Worm (Caenorhabditis elegans) whole organism, L3 larva: ENCODE data around the gene R10F2.5.

Experiments
- ama-1 ChIP-seq: fragments of 150-350 bp; optimal IDR thresholded peaks from 2 replicates; lab custom pipeline; 2018
- ceh-82 ChIP-seq: fragments of 150-350 bp; optimal IDR thresholded peaks from 2 replicates; lab custom pipeline; 2014; ENCODE audit warnings: missing biosample characterization, missing genetic modification characterization
- elt-3 ChIP-seq, 3 experiments: fragments of 150-350 bp in 1 of 3; sonication (generic microtip) in 2 of 3; optimal IDR thresholded peaks; 2 replicates in 2 of 3; 4 replicates in 1 of 3; lab custom pipeline; 2014 to 2017; ENCODE audit warnings: missing biosample characterization in 3 of 3, missing genetic modification characterization in 3 of 3
- fos-1 ChIP-seq: fragments of 150-350 bp; optimal IDR thresholded peaks from 2 replicates; lab custom pipeline; 2014; ENCODE audit warnings: missing biosample characterization, missing genetic modification characterization
- lin-15B ChIP-seq: fragments of 150-350 bp; optimal IDR thresholded peaks from 2 replicates; lab custom pipeline; 2014; ENCODE audit warnings: missing biosample characterization, missing genetic modification characterization
- nfya-1 ChIP-seq: sonication (generic microtip); optimal IDR thresholded peaks from 2 replicates; lab custom pipeline; 2017; ENCODE audit warnings: missing genetic modification characterization, mild to moderate bottlenecking, missing compliant biosample characterization, antibody characterized with exemption, moderate library complexity; ENCODE audit not compliant: insufficient read depth
- nhr-23 ChIP-seq: fragments of 150-350 bp; optimal IDR thresholded peaks from 2 replicates; lab custom pipeline; 2014; ENCODE audit warnings: missing biosample characterization, missing genetic modification reagents, missing genetic modification characterization
- nhr-43 ChIP-seq: sonication (generic microtip); optimal IDR thresholded peaks from 2 replicates; lab custom pipeline; 2016; ENCODE audit warnings: mild to moderate bottlenecking, missing genetic modification characterization, missing compliant biosample characterization; ENCODE audit not compliant: poor library complexity, severe bottlenecking
- tbx-2 ChIP-seq: sonication (generic microtip); optimal IDR thresholded peaks from 2 replicates; lab custom pipeline; 2016; ENCODE audit warnings: mild to moderate bottlenecking, missing genetic modification characterization, missing compliant biosample characterization

DNA sequence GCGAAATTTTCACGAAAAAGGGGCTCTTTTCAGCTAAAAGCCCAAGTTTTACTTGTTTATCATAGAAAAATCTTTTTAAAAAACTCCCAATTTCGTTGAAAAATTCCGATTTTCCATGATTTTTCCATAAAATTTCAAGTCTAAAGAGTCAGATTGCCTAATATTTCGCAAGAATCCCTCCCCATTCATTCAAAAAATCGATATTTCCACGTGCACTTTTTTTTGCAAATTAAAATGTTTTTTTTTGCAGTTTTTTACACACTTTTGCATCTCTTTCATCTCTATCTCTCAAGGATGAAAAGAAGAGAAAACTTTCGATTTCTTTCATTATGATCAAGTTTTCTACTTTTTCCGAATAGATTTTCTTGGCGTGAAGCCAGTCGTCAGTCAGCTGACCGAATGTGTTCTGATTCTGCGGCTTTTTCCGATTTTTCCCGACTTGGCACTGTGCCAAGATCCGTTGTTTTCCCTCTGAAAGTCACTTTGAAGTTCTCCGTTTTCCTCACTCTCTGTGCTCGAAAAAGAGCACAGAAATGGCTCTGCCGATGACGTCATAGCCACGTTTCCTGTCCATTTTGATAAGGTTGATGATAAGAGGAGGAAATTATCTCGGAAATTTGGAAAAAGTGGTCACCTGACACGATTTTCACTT lies 23.9 kb upstream of the R10F2.5 start:
- TF ChIP-seq nhr-23 (tag; lab: Kevin White, UChicago), result peak; percentile 66
- TF ChIP-seq lin-15B (tag; lab: Kevin White, UChicago), result no peak
- peak; percentile 10 for TF ChIP-seq nfya-1 (tag; lab: Kevin White, UChicago)
- TF ChIP-seq elt-3 (tag; optimal IDR thresholded peaks at IDR 0.05; lab: Kevin White, UChicago), result no peak
- no peak for TF ChIP-seq fos-1
- no peak for TF ChIP-seq ceh-82
- no peak for TF ChIP-seq tbx-2 (tag; lab: Kevin White, UChicago)
- no peak for TF ChIP-seq ama-1 (lab: Kevin White, UChicago)
- no peak for TF ChIP-seq nhr-43 (tag; lab: Kevin White, UChicago)
